Worm (Caenorhabditis elegans) whole organism, midembryonic: ENCODE results near the gene ced-7.

Experiments
- T22C8.4 ChIP-seq: fragments of 200-800 bp; sonication (Bioruptor generic); IDR thresholded peaks from 2 replicates; pipeline ENCODE4 v1.3.6; 2022; ENCODE audit warnings: missing genetic modification characterization, missing compliant biosample characterization
- cog-1 ChIP-seq: sonication (generic microtip); optimal IDR thresholded peaks from 2 replicates; lab custom pipeline; 2016; ENCODE audit warnings: missing genetic modification characterization, missing compliant biosample characterization
- flt-1 ChIP-seq: fragments of 200-800 bp; sonication (Bioruptor generic); IDR thresholded peaks from 2 replicates; pipeline ENCODE4 v1.3.6; 2022; ENCODE audit warnings: missing genetic modification characterization, missing compliant biosample characterization
- klf-2 ChIP-seq: fragments of 200-800 bp; sonication (Bioruptor generic); conservative IDR thresholded peaks from 2 replicates; pipeline ENCODE4 v1.3.6; 2022; ENCODE audit warnings: missing genetic modification reagents, missing genetic modification characterization, missing compliant biosample characterization
- med-1 ChIP-seq: sonication (generic microtip); optimal IDR thresholded peaks from 2 replicates; lab custom pipeline; 2017; ENCODE audit warnings: missing genetic modification characterization, mild to moderate bottlenecking, missing compliant biosample characterization, antibody characterized with exemption, missing genetic modification reagents; ENCODE audit not compliant: insufficient read depth
- ref-1 ChIP-seq: fragments of 200-800 bp; sonication (Bioruptor generic); conservative IDR thresholded peaks from 2 replicates; pipeline ENCODE4 v1.3.6; 2022; ENCODE audit warnings: missing genetic modification reagents, missing genetic modification characterization, missing compliant biosample characterization
- tab-1 ChIP-seq: fragments of 200-800 bp; sonication (Bioruptor generic); IDR thresholded peaks from 2 replicates; pipeline ENCODE4 v1.3.6; 2022; ENCODE audit warnings: missing genetic modification characterization, missing compliant biosample characterization
- ztf-23 ChIP-seq: fragments of 200-800 bp; sonication (Bioruptor generic); IDR thresholded peaks from 2 replicates; pipeline ENCODE4 v1.3.6; 2022; ENCODE audit warnings: missing genetic modification reagents, missing genetic modification characterization, missing compliant biosample characterization
- ztf-29 ChIP-seq: fragments of 200-800 bp; sonication (Bioruptor generic); IDR thresholded peaks from 2 replicates; pipeline ENCODE4 v1.3.6; 2022; ENCODE audit warnings: missing genetic modification reagents, missing genetic modification characterization, missing compliant biosample characterization

Gene ced-7

DNA sequence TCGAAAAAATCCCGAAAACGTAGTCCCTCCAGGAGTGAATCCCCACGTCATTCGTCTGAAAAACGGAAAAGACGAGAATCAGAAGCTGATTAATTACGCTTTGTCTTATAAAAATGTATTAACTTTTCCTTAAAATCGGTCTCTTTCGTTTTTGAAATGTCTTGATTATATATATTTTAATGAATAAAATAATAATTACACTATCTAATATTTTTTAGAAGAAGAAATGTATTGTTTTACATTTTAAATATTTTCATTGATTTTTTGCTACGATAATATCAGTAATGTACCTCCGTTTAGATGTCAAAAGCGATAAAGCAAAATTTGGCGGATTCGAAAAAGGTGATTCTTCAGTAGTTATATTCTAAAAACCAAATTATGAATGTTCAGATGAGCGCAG is 54.6 kb downstream of the ced-7 start, which contains the start of gene trpp-3:
trpp-3 (plus strand) TSS at position 301 of the 400 bp plus-strand sequence.
- TF ChIP-seq ztf-29 (GFP tag; lab: Robert Waterston, UW) (no peak), ref-1 (no peak), flt-1 (GFP tag; lab: Robert Waterston, UW) (no peak), tab-1 (no peak), klf-2 (GFP tag; lab: Robert Waterston, UW) (no peak), cog-1 (tag; lab: Kevin White, UChicago) (no peak), T22C8.4 (GFP tag; lab: Robert Waterston, UW) (no peak), ztf-23 (no peak), med-1 (GFP tag; lab: Kevin White, UChicago) (no peak)

- TF ChIP-seq klf-2 (GFP tag; lab: Robert Waterston, UW) (no peak), med-1 (GFP tag; lab: Kevin White, UChicago) (no peak), cog-1 (tag; lab: Kevin White, UChicago) (no peak), T22C8.4 (GFP tag; lab: Robert Waterston, UW) (no peak), ztf-23 (0 out of 2 replicates have a peak, but pooled peaks have one; percentile 62), flt-1 (GFP tag; lab: Robert Waterston, UW) (peak; percentile 49)
Measured at ce11 chrIII:9523581-9523980, 56.3 kb downstream of the ced-7 start, which contains the start of gene mrps-23. TSS of gene mrps-23 (minus strand) at chrIII:9523672.

- TF ChIP-seq ztf-29 (GFP tag; lab: Robert Waterston, UW) (no peak), cog-1 (tag; lab: Kevin White, UChicago) (peak; percentile 63)
Measured at ce11 chrIII:9521410-9522090, 58.3 kb downstream of the ced-7 start, which contains the start of the genes clu-1 and prp-40. TSS of gene clu-1 (minus strand) at chrIII:9521460. TSS of gene prp-40 (plus strand) at chrIII:9522075.
